Worm (Caenorhabditis elegans): ENCODE data around the gene nhr-39.

DNA sequence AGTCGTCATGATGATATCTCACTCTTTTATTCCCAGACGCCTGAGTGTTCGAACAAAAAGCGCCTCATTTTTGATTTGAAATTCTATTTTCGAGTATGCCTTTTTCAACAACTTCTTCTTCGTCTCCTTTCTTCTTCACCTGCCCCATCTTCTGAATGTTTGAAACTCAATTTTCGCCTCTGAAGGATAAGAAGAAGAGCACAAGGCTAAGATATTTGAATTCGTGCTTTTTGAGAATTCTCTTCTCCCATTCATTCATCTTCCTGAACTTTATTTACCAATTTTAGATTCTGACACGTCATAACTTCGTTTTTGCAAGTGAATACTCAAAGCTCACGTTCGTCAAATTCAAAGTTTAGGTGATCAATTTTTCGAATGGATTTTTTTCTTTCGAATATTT lies 13.8 kb downstream of the nhr-39 start:
- no peak for TF ChIP-seq flt-1 (GFP tag; IDR thresholded peaks at IDR 0.05)
- no peak for TF ChIP-seq ets-7 (tag; optimal IDR thresholded peaks at IDR 0.05)
- TF ChIP-seq aly-1 (tag; optimal IDR thresholded peaks at IDR 0.05), result no peak
- no peak for TF ChIP-seq ama-1 (optimal IDR thresholded peaks at IDR 0.05)
- TF ChIP-seq tra-4 (tag; optimal IDR thresholded peaks at IDR 0.05), result no peak
- no peak for TF ChIP-seq sea-1 (GFP tag; conservative IDR thresholded peaks at IDR 0.05)
- no peak for TF ChIP-seq tbx-11 (GFP tag; IDR thresholded peaks at IDR 0.05)
- no peak for TF ChIP-seq pes-1 (GFP tag; IDR thresholded peaks at IDR 0.05)
- no peak for TF ChIP-seq hmg-4 (GFP tag; optimal IDR thresholded peaks at IDR 0.05)
- TF ChIP-seq hnd-1 (tag; optimal IDR thresholded peaks at IDR 0.05), result no peak

Measured in whole organism, early embryonic.